Worm (Caenorhabditis elegans): ENCODE results near the gene C09H10.9.

Gene C09H10.9

DNA sequence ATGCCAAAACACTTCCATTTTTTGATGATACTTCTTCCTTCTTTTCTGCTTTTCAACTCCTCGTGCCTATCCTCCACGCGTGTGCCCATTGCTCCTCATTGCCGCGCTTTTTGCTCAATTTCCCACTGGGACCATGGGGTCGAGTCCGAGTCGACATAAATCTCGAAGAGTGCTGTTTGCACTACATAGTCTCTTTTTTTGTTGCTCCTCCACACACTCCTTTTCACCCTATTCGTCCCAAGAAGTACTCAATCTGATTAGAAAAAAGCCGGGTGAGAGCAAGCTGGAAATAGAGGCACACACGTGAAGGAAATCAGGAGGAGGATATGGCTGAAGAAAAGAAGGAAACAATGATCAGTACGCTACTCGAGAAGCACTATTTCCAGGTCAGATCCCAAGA is 38.3 kb downstream of the C09H10.9 start, which contains the start of gene arrd-6:
Gene arrd-6 (plus strand): TSS at position 169 of the 400 bp plus-strand sequence.
- TF ChIP-seq F37B4.10 (GFP tag; IDR thresholded peaks at IDR 0.05) = no peak
- 0 out of 2 replicates have a peak, but pooled peaks have one; percentile 20 for TF ChIP-seq pbrm-1 (GFP tag; IDR thresholded peaks at IDR 0.05)

DNA sequence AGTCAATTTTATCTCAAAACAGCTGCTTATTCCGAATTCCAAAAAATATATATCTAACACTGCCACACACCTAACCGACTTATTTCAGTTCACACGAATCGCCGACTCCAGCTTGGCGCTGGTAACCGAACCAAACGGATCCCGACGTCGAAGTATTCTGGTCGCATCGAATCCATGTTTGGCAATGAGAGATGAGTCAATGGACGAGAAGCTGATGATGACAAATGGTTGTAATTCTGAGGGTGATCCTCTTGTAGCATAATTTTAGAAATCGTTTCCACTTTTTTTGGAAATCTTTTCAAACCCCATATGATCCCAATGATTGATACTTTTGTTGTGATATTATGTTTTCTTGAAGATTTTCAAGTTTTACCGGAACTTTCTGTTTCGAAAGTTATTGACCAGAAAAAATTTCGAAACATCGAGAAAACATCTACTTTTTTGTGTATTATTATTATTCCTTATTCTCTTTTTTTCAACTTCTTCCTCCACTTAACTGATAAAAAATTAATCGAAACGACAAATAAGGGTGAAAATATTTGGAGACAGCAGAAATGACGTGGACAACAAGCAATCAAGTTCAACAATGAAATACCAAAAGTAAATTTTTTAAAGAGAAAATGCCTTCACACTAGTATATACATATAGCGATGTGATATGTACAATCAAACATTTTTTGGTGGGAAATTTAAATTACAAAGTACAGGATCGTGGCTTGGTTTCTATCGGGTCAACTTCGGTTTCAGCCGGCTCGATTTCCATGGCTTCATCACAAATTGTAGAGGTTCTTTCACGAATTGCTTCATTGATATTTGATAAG is 45.8 kb downstream of the C09H10.9 start:
- TF ChIP-seq hmg-20 (GFP tag; IDR thresholded peaks at IDR 0.05) (no peak), snpc-1.3 (tag; optimal IDR thresholded peaks at IDR 0.05; ENCODE audit: insufficient read depth) (no peak), ztf-3 (GFP tag; optimal IDR thresholded peaks at IDR 0.05) (no peak), ztf-25 (GFP tag; IDR thresholded peaks at IDR 0.05) (0 out of 2 replicates have a peak, but pooled peaks have one; percentile 10), ama-1 (optimal IDR thresholded peaks at IDR 0.05) (peak; percentile 31), ama-1 (GFP tag; optimal IDR thresholded peaks at IDR 0.05) (no peak), lag-1 (GFP tag; IDR thresholded peaks at IDR 0.05) (no peak), lir-1 (GFP tag; conservative IDR thresholded peaks at IDR 0.05) (no peak), ceh-27 (GFP tag; optimal IDR thresholded peaks at IDR 0.05) (no peak), hsf-1 (GFP tag; IDR thresholded peaks at IDR 0.05) (0 out of 2 replicates have a peak, but pooled peaks have one; percentile 17), madf-6 (GFP tag; IDR thresholded peaks at IDR 0.05) (no peak; the same call in 1 of the 2 replicates), hmg-1.2 (GFP tag; IDR thresholded peaks at IDR 0.05) (0 out of 2 replicates have a peak, but pooled peaks have one; percentile 31), snpc-1.1 (tag; optimal IDR thresholded peaks at IDR 0.05; ENCODE audit: insufficient read depth) (no peak), bed-2 (GFP tag; IDR thresholded peaks at IDR 0.05) (no peak), aptf-3 (GFP tag; IDR thresholded peaks at IDR 0.05) (no peak), F57C9.4 (tag; optimal IDR thresholded peaks at IDR 0.05) (no peak), nhr-27 (tag; optimal IDR thresholded peaks at IDR 0.05) (no peak), chd-7 (tag; optimal IDR thresholded peaks at IDR 0.05) (peak; percentile 76), sdz-38 (tag; optimal IDR thresholded peaks at IDR 0.05) (no peak), Y79H2A.3 (GFP tag; conservative IDR thresholded peaks at IDR 0.05) (no peak), dpl-1 (GFP tag; optimal IDR thresholded peaks at IDR 0.05) (no peak), egl-44 (GFP tag; IDR thresholded peaks at IDR 0.05) (peak; percentile 40; the same call in 1 of the 2 replicates), egl-18 (GFP tag; IDR thresholded peaks at IDR 0.05) (no peak), pha-4 (tag; optimal IDR thresholded peaks at IDR 0.05) (no peak), pbrm-1 (GFP tag; IDR thresholded peaks at IDR 0.05) (peak; percentile 70; the same call in 1 of the 2 replicates), C06A6.2 (GFP tag; conservative IDR thresholded peaks at IDR 0.05) (peak; percentile 56; the same call in 1 of the 2 replicates), C17E4.6 (GFP tag; IDR thresholded peaks at IDR 0.05) (no peak), ceh-91 (GFP tag; IDR thresholded peaks at IDR 0.05) (no peak), lin-54 (GFP tag; optimal IDR thresholded peaks at IDR 0.05) (peak; percentile 34), ztf-26 (tag; optimal IDR thresholded peaks at IDR 0.05) (no peak), ztf-18 (tag; optimal IDR thresholded peaks at IDR 0.05) (no peak), zfh-2 (GFP tag; conservative IDR thresholded peaks at IDR 0.05) (no peak), lsy-27 (tag; optimal IDR thresholded peaks at IDR 0.05; ENCODE audit: borderline replicate concordance, insufficient read depth) (no peak), ceh-79 (tag; optimal IDR thresholded peaks at IDR 0.05) (no peak), Y95B8A.8 (GFP tag; IDR thresholded peaks at IDR 0.05) (peak; percentile 87), ceh-100 (GFP tag; IDR thresholded peaks at IDR 0.05) (no peak), F23B12.7 (tag; optimal IDR thresholded peaks at IDR 0.05; ENCODE audit: insufficient read depth) (no peak), T26A5.8 (tag; optimal IDR thresholded peaks at IDR 0.05) (no peak), ztf-28 (GFP tag; IDR thresholded peaks at IDR 0.05) (0 out of 2 replicates have a peak, but pooled peaks have one; percentile 37), K12H6.12 (tag; optimal IDR thresholded peaks at IDR 0.05) (no peak), hlh-26 (GFP tag; conservative IDR thresholded peaks at IDR 0.05) (no peak), Y67H2A.10 (GFP tag; conservative IDR thresholded peaks at IDR 0.05) (no peak), ccch-3 (GFP tag; optimal IDR thresholded peaks at IDR 0.05) (no peak), efl-1 (GFP tag; optimal IDR thresholded peaks at IDR 0.05) (no peak)
